Worm (Caenorhabditis elegans): ENCODE results near the gene mab-10.

ce11 chrII:10530907-10531306 lies 3.0 kb downstream of the mab-10 start:
- TF ChIP-seq fkh-10 (GFP tag; optimal IDR thresholded peaks at IDR 0.05), result no peak
- TF ChIP-seq lin-15B (tag; optimal IDR thresholded peaks at IDR 0.05), result no peak
- TF ChIP-seq aha-1 (tag; optimal IDR thresholded peaks at IDR 0.05), result no peak
- TF ChIP-seq ztf-11 (tag; optimal IDR thresholded peaks at IDR 0.05), result no peak
- TF ChIP-seq nhr-77 (tag; optimal IDR thresholded peaks at IDR 0.05), result no peak
- no peak for TF ChIP-seq nhr-90 (tag; optimal IDR thresholded peaks at IDR 0.05; ENCODE audit: poor library complexity)
- TF ChIP-seq snpc-4 (tag; optimal IDR thresholded peaks at IDR 0.05), result no peak
- no peak for TF ChIP-seq ama-1 (optimal IDR thresholded peaks at IDR 0.05)

Data from whole organism, L1 larva.